Worm (Caenorhabditis elegans): ENCODE results near the gene M60.4.

DNA sequence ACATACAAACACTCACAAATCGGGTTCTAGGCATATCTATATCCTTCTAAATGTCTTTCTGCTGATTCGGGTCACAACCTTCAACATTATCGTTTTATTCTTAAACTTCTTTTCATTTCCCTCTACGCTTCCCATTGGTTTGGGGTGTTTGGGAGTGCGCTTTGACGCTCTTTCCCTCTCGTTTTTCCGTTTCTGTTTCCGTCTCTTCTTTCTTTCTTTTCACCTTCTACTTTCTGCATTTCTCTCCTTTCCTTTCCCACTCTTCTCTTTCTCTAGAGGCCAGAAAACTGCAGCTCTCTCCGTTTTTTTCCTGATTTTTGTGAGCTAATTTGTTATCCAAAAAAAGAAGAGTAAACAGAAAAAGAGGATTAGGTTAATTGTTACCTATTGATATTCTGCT is 40.2 kb upstream of the M60.4 start:
- TF ChIP-seq nhr-76 (tag; optimal IDR thresholded peaks at IDR 0.05) (no peak), nhr-237 (tag; optimal IDR thresholded peaks at IDR 0.05) (no peak), unc-62 (GFP tag; optimal IDR thresholded peaks at IDR 0.05) (no peak), elt-3 (tag; optimal IDR thresholded peaks at IDR 0.05) (no peak), ztf-11 (tag; optimal IDR thresholded peaks at IDR 0.05) (no peak), pqm-1 (tag; optimal IDR thresholded peaks at IDR 0.05) (no peak)

All from whole organism, L3 larva.